Worm (Caenorhabditis elegans) whole organism, L4/young adult: ENCODE measurements around the gene F54A3.5.

ENCODE experiments used
- dao-5 ChIP-seq: sonication (generic microtip); optimal IDR thresholded peaks from 2 replicates; lab custom pipeline; 2016; ENCODE audit warnings: missing genotype, missing genetic modification characterization, moderate library complexity, missing compliant biosample characterization
- him-1 ChIP-seq: sonication (generic microtip); optimal IDR thresholded peaks from 2 replicates; lab custom pipeline; 2016; ENCODE audit warnings: missing genotype, missing genetic modification reagents, missing genetic modification characterization, missing compliant biosample characterization

DNA sequence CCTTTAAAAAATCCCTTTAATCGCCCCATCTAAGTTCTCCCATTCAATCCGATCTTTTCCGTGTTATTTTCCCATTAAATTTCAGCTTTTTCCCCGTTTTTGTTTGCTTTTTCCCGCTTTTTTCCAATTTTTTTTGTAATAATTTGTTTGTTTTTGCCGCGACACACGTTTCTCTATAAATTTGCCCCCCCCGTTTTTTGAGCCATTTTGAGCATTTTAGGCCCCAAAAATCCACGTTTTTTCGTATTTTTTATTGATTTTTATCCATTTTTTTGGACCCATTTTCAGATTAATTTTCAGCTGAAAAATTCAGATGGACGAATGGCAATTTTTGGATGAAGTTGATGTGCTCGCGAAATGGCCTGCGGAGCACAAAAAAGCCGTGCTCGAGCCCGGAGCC lies 17.8 kb upstream of the F54A3.5 start, which contains the start of gene F54A3.2:
- no peak for TF ChIP-seq dao-5 (tag; lab: Kevin White, UChicago)
- TF ChIP-seq him-1: no peak
